Fruit fly (Drosophila melanogaster): ENCODE results near the gene sfl.

- TF ChIP-seq psq (optimal IDR thresholded peaks at IDR 0.05) (no peak), CG8478 (optimal IDR thresholded peaks at IDR 0.05) (no peak), pan (optimal IDR thresholded peaks at IDR 0.05) (peak; percentile 50), EcR (GFP tag; optimal IDR thresholded peaks at IDR 0.05) (no peak), Dll (optimal IDR thresholded peaks at IDR 0.05) (no peak), usp (GFP tag; optimal IDR thresholded peaks at IDR 0.05) (no peak)
Observed at dm6 chr3L:6471820-6472219, 23.7 kb upstream of the sfl start.

Data from whole organism.